Fruit fly (Drosophila melanogaster): ENCODE measurements around the gene CG13054.

The CG13054 gene

DNA sequence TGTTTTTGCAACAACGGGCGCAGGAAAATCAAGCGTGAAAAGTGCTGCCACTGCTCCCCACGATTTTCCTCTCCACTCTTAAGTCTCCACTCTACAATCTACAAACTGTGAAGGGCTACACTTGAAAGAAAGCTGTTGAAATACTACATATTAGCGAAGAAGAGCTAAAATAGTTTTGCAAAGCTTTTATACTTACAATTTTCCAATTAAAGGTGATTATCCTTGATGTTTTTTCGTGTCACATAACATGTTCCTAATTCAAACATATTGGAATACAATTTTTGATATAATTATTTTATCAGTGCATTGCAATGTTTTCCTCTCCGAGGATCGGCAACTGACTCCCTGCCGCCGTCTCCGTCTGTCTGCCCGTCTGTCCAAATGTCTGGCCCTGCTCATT lies 39.1 kb downstream of the CG13054 start (continued):
- peak; percentile 48 for TF ChIP-seq pdm3 (GFP tag; optimal IDR thresholded peaks at IDR 0.05)
- TF ChIP-seq CG34406 (GFP tag; optimal IDR thresholded peaks at IDR 0.05) = peak; percentile 5
- TF ChIP-seq CG1621 (tag; optimal IDR thresholded peaks at IDR 0.05) = peak; percentile 16
- no peak for TF ChIP-seq CG6854 (GFP tag; optimal IDR thresholded peaks at IDR 0.05)
- TF ChIP-seq cyc (GFP tag; optimal IDR thresholded peaks at IDR 0.05) = peak; percentile 21
- peak; percentile 84 for TF ChIP-seq CG15336 (GFP tag; IDR thresholded peaks at IDR 0.05)
- peak; percentile 92 for TF ChIP-seq Eip78C (GFP tag)
- peak; percentile 40 for TF ChIP-seq dac (GFP tag; optimal IDR thresholded peaks at IDR 0.05)
- peak; percentile 11 for TF ChIP-seq lz (GFP tag; optimal IDR thresholded peaks at IDR 0.05)
- TF ChIP-seq Eip93F (GFP tag; optimal IDR thresholded peaks at IDR 0.05) = no peak
- no peak for TF ChIP-seq CG9139 (GFP tag; optimal IDR thresholded peaks at IDR 0.05)
- peak in 1 of 2 experiments; percentile 69 for TF ChIP-seq salr (GFP tag; optimal IDR thresholded peaks at IDR 0.05)
- TF ChIP-seq dsx (GFP tag; optimal IDR thresholded peaks at IDR 0.05; ENCODE audit: poor library complexity, severe bottlenecking) = peak; percentile 31
- no peak for TF ChIP-seq Ets21C (GFP tag; optimal IDR thresholded peaks at IDR 0.05)
- peak; percentile 55 for TF ChIP-seq acj6 (GFP tag; optimal IDR thresholded peaks at IDR 0.05)
- TF ChIP-seq fd59A (GFP tag; optimal IDR thresholded peaks at IDR 0.05) = peak; percentile 34

- no peak for TF ChIP-seq pdm3 (GFP tag; optimal IDR thresholded peaks at IDR 0.05)
- peak; percentile 35 for TF ChIP-seq Eip78C (GFP tag)
Measured at dm6 chr3L:16217203-16217602, 39.8 kb downstream of the CG13054 start, which contains the start of gene CG13073. Gene CG13073, minus strand, starts transcription at chr3L:16217303.

dm6 chr3L:16215816-16216215 lies 41.2 kb downstream of the CG13054 start:
- peak; percentile 73 for TF ChIP-seq dsx (GFP tag; optimal IDR thresholded peaks at IDR 0.05; ENCODE audit: poor library complexity, severe bottlenecking)
- peak; percentile 42 for TF ChIP-seq svp (GFP tag)
- TF ChIP-seq Hr38 (GFP tag; optimal IDR thresholded peaks at IDR 0.05) = no peak
- no peak for TF ChIP-seq Ets21C (GFP tag; optimal IDR thresholded peaks at IDR 0.05)
- no peak for TF ChIP-seq Ets96B (tag; optimal IDR thresholded peaks at IDR 0.05)
- peak in 1 of 2 experiments; percentile 5 for TF ChIP-seq ss (GFP tag; optimal IDR thresholded peaks at IDR 0.05)
- no peak for TF ChIP-seq fd59A (GFP tag; optimal IDR thresholded peaks at IDR 0.05)

dm6 chr3L:16215411-16215810 lies 41.6 kb downstream of the CG13054 start:
- no peak for TF ChIP-seq CG10669 (GFP tag; optimal IDR thresholded peaks at IDR 0.05)
- TF ChIP-seq dsx (GFP tag; optimal IDR thresholded peaks at IDR 0.05; ENCODE audit: poor library complexity, severe bottlenecking) = peak; percentile 98
- peak; percentile 45 for TF ChIP-seq Eip78C (GFP tag)

DNA sequence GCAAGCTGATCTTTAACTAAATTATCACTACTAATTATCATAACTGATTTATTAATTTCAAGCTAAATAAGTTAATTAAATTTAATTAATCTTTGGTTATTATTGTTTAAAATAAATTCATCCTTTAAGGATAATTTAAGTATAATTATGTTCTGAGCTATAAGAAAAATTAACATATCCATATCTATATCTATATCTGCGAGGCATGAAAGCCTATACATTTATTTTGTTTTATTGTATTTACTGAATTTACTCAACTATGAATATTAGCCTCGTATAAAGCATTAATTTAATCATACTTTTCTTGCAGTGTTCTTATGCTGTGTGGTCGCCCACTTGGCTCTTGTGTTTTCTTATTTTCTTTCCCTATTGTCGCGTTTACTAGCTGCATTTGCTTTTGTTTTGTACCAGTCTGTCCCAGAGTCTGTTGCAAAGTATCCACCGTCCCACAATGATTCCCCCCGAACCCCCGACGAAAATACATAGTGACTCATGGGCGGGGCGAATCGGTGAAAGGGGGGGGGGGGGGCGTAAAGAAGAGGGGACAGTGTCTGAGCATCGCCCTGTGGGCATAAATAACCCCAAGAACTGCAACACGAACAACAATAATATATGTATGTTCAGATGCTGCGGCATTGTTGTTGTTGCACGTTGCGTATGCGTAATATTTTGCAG lies 42.3 kb downstream of the CG13054 start:
- TF ChIP-seq fd85E (GFP tag; optimal IDR thresholded peaks at IDR 0.05) = no peak
- TF ChIP-seq CG11902 (GFP tag; optimal IDR thresholded peaks at IDR 0.05) = no peak
- TF ChIP-seq Hr4 (GFP tag; optimal IDR thresholded peaks at IDR 0.05) = no peak
- no peak for TF ChIP-seq acj6 (GFP tag; optimal IDR thresholded peaks at IDR 0.05)
- no peak for TF ChIP-seq spab (GFP tag; optimal IDR thresholded peaks at IDR 0.05)
- no peak for TF ChIP-seq OdsH (GFP tag; optimal IDR thresholded peaks at IDR 0.05)
- peak; percentile 30 for TF ChIP-seq CG1621 (tag; optimal IDR thresholded peaks at IDR 0.05)
- TF ChIP-seq CG34406 (GFP tag; optimal IDR thresholded peaks at IDR 0.05) = no peak
- TF ChIP-seq lz (GFP tag; optimal IDR thresholded peaks at IDR 0.05) = no peak
- no peak for TF ChIP-seq Sox15 (GFP tag; optimal IDR thresholded peaks at IDR 0.05)
- TF ChIP-seq salr (GFP tag; optimal IDR thresholded peaks at IDR 0.05) = peak in 1 of 2 experiments; percentile 39
- no peak for TF ChIP-seq Eip75B (GFP tag; optimal IDR thresholded peaks at IDR 0.05)
- peak; percentile 30 for TF ChIP-seq CG10669 (GFP tag; optimal IDR thresholded peaks at IDR 0.05)
- no peak for TF ChIP-seq topi (GFP tag; optimal IDR thresholded peaks at IDR 0.05)
- TF ChIP-seq CG16779 (tag; optimal IDR thresholded peaks at IDR 0.05) = no peak
- TF ChIP-seq CG6808 (GFP tag; optimal IDR thresholded peaks at IDR 0.05) = peak; percentile 35
- peak; percentile 7 for TF ChIP-seq Lpt (GFP tag; optimal IDR thresholded peaks at IDR 0.05)
- 0 out of 2 replicates have a peak, but pooled peaks have one; percentile 11 for TF ChIP-seq Gug (GFP tag; IDR thresholded peaks at IDR 0.05)
- TF ChIP-seq fd59A (GFP tag; optimal IDR thresholded peaks at IDR 0.05) = no peak
- no peak for TF ChIP-seq CG11294 (GFP tag; IDR thresholded peaks at IDR 0.05)
- no peak for TF ChIP-seq cyc (GFP tag; optimal IDR thresholded peaks at IDR 0.05)
- no peak for TF ChIP-seq Blimp-1 (GFP tag; optimal IDR thresholded peaks at IDR 0.05)
- TF ChIP-seq vri (GFP tag; optimal IDR thresholded peaks at IDR 0.05) = no peak
- TF ChIP-seq Met (GFP tag; optimal IDR thresholded peaks at IDR 0.05) = no peak
- TF ChIP-seq CG6792 (GFP tag; optimal IDR thresholded peaks at IDR 0.05) = no peak
- TF ChIP-seq Eip93F (GFP tag; optimal IDR thresholded peaks at IDR 0.05) = no peak
- TF ChIP-seq CG9139 (GFP tag; optimal IDR thresholded peaks at IDR 0.05) = peak; percentile 21
- no peak for TF ChIP-seq CG3032 (tag; optimal IDR thresholded peaks at IDR 0.05)
- no peak for TF ChIP-seq Hr39 (GFP tag; optimal IDR thresholded peaks at IDR 0.05)
- TF ChIP-seq net (GFP tag; optimal IDR thresholded peaks at IDR 0.05) = no peak
